Worm (Caenorhabditis elegans) whole organism, mixed stage, embryonic: ENCODE data around the gene C09H10.9.

ENCODE experiments used
- elt-1 ChIP-seq: sonication (generic microtip); optimal IDR thresholded peaks from 2 replicates; lab custom pipeline; 2017; ENCODE audit warnings: missing genetic modification characterization, mild to moderate bottlenecking, missing compliant biosample characterization, antibody characterized with exemption, moderate library complexity, borderline replicate concordance; ENCODE audit not compliant: insufficient read depth
- lsy-2 ChIP-seq: fragments of 150-350 bp; optimal IDR thresholded peaks from 2 replicates; lab custom pipeline; 2014; ENCODE audit warnings: missing biosample characterization, missing genetic modification characterization
- pha-4 ChIP-seq: fragments of 150-350 bp; optimal IDR thresholded peaks from 2 replicates; lab custom pipeline; 2018; ENCODE audit warnings: missing biosample characterization, missing genetic modification reagents, missing genetic modification characterization

ce11 chrII:11112419-11112818 lies 8.2 kb downstream of the C09H10.9 start, which contains the start of gene mat-2:
- no peak for TF ChIP-seq elt-1 (tag; lab: Kevin White, UChicago)
- no peak for TF ChIP-seq lsy-2 (tag; lab: Kevin White, UChicago)
- TF ChIP-seq pha-4 = no peak
